Fruit fly (Drosophila melanogaster): ENCODE data around the gene laf.
A peak's percentile ranks its signal among the peaks of the same experiment; 100 is the strongest.

Gene laf

DNA sequence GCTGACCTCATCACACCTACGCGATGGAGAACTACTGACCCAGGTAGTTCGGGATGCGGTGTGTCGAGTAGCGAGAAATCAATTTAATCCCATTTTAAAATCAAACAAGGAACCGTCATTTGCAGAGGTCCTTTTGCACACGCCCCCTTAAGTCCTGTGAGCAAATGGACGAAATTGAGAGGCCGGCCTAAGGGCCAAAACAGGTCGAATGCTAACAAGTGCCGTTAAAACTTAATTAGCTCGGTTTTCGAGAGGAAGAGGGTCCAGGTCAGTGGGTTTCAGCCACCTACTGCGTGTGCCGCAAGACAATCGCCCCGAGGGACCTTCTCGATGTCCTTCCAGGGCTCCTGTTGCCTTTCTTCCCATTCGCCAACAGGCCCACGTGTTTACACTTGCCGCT lies 32.1 kb downstream of the laf start:
- TF ChIP-seq zen (tag; optimal IDR thresholded peaks at IDR 0.05), result peak; percentile 91
- peak; percentile 22 for TF ChIP-seq twi (tag; optimal IDR thresholded peaks at IDR 0.05)
- TF ChIP-seq CG15479 (GFP tag; optimal IDR thresholded peaks at IDR 0.05), result peak; percentile 47
- TF ChIP-seq sob (GFP tag; IDR thresholded peaks at IDR 0.05), result no peak
- no peak for TF ChIP-seq Meics (GFP tag; optimal IDR thresholded peaks at IDR 0.05)
- no peak for TF ChIP-seq CG18599 (GFP tag; optimal IDR thresholded peaks at IDR 0.05)
- TF ChIP-seq cad (GFP tag; optimal IDR thresholded peaks at IDR 0.05), result peak; percentile 44
- 0 out of 2 replicates have a peak, but pooled peaks have one; percentile 8 for TF ChIP-seq CG4730 (GFP tag; IDR thresholded peaks at IDR 0.05)
- TF ChIP-seq CG3407 (GFP tag; optimal IDR thresholded peaks at IDR 0.05), result no peak
- peak; percentile 65 for TF ChIP-seq D (optimal IDR thresholded peaks at IDR 0.05)
- TF ChIP-seq D (GFP tag; optimal IDR thresholded peaks at IDR 0.05), result no peak
- no peak for TF ChIP-seq Dip2 (GFP tag; IDR thresholded peaks at IDR 0.05)
- TF ChIP-seq tll (GFP tag; optimal IDR thresholded peaks at IDR 0.05), result peak in 1 of 2 experiments; percentile 65

DNA sequence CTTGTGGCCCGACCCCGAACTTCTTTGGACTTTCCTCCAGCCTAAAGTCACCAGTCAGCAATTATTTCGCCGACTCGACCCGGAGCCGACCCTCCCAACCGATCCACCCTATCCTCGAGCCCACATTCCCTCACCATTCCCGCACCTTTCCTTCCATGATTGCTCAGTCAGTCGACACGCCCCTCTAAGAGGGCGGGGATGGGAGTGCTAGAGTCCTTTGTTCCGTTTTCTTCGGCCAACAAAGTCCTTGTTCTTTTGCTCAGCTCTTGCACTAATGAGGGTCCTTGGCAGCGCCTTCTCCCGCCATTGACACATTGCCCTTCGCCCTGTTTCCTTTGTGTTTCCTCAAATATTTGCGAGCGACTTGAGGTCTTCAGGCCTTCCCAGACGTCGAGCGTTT lies 33.0 kb downstream of the laf start:
- TF ChIP-seq Doc2 (GFP tag; IDR thresholded peaks at IDR 0.05) (no peak), Stat92E (GFP tag; optimal IDR thresholded peaks at IDR 0.05) (no peak), CG11723 (GFP tag; optimal IDR thresholded peaks at IDR 0.05) (no peak), bbx (GFP tag; IDR thresholded peaks at IDR 0.05; ENCODE audit: partially characterized antibody) (no peak), TFAM (GFP tag; optimal IDR thresholded peaks at IDR 0.05) (no peak), Jarid2 (GFP tag; optimal IDR thresholded peaks at IDR 0.05) (no peak), zen (tag; optimal IDR thresholded peaks at IDR 0.05) (peak; percentile 83), run (tag; optimal IDR thresholded peaks at IDR 0.05) (no peak), CG1529 (GFP tag; optimal IDR thresholded peaks at IDR 0.05) (no peak), CG4282 (GFP tag; optimal IDR thresholded peaks at IDR 0.05) (no peak), Nf-YB (GFP tag; optimal IDR thresholded peaks at IDR 0.05) (peak; percentile 57), Nf-YC (tag; optimal IDR thresholded peaks at IDR 0.05) (peak; percentile 64), Tbp (GFP tag; optimal IDR thresholded peaks at IDR 0.05) (no peak), tll (GFP tag; optimal IDR thresholded peaks at IDR 0.05) (peak in 1 of 2 experiments; percentile 80), Ssrp (tag; optimal IDR thresholded peaks at IDR 0.05) (no peak), CG18619 (GFP tag; optimal IDR thresholded peaks at IDR 0.05) (no peak), fd64A (GFP tag; optimal IDR thresholded peaks at IDR 0.05) (no peak), pros (GFP tag; optimal IDR thresholded peaks at IDR 0.05) (peak; percentile 57), CG14667 (GFP tag; IDR thresholded peaks at IDR 0.05) (no peak), CG4730 (GFP tag; IDR thresholded peaks at IDR 0.05) (no peak), Kr (GFP tag; optimal IDR thresholded peaks at IDR 0.05) (no peak), CTCF (GFP tag; optimal IDR thresholded peaks at IDR 0.05) (no peak), ERR (GFP tag; optimal IDR thresholded peaks at IDR 0.05) (no peak), row (GFP tag; IDR thresholded peaks at IDR 0.05) (no peak), insv (GFP tag; optimal IDR thresholded peaks at IDR 0.05) (no peak), CG18011 (GFP tag; optimal IDR thresholded peaks at IDR 0.05) (no peak), prd (optimal IDR thresholded peaks at IDR 0.05) (no peak), prd (GFP tag; IDR thresholded peaks at IDR 0.05) (no peak), CG4820 (GFP tag; optimal IDR thresholded peaks at IDR 0.05) (no peak), grn (GFP tag; optimal IDR thresholded peaks at IDR 0.05) (no peak)

DNA sequence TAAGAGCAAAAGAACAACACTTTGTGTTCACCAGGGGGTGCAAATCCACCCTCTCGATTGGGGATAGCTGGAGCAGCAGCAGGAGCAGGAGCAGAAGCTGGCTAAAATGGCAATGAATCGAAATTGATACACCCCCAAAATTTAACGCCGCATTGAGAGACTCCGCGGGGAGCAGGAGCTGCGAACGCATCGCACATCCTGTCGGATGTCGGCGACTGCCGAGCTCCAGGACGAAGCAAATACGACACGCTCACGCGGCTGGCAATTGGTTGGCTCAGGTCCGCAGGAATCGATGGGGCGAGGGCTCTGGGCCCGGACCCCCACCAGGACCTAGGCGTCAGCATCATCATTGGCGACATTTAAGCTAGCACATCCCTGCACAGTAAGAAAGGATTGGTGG lies 35.4 kb downstream of the laf start:
- 0 out of 3 replicates have a peak, but pooled peaks have one; percentile 11 for TF ChIP-seq Optix (GFP tag; IDR thresholded peaks at IDR 0.05)
- 0 out of 2 replicates have a peak, but pooled peaks have one; percentile 21 for TF ChIP-seq CG11247 (GFP tag; IDR thresholded peaks at IDR 0.05)
- TF ChIP-seq fd3F (GFP tag; optimal IDR thresholded peaks at IDR 0.05), result no peak
- TF ChIP-seq crol (GFP tag; IDR thresholded peaks at IDR 0.05), result peak; percentile 21; the same call in 1 of the 2 replicates
- no peak for TF ChIP-seq CG15011 (GFP tag; optimal IDR thresholded peaks at IDR 0.05)
- no peak for TF ChIP-seq CG4730 (GFP tag; IDR thresholded peaks at IDR 0.05)
- TF ChIP-seq Spps (tag; optimal IDR thresholded peaks at IDR 0.05), result no peak
- TF ChIP-seq CG12071 (GFP tag; optimal IDR thresholded peaks at IDR 0.05), result no peak
- TF ChIP-seq PHDP (tag; optimal IDR thresholded peaks at IDR 0.05), result no peak
- TF ChIP-seq sob (GFP tag; IDR thresholded peaks at IDR 0.05), result no peak
- TF ChIP-seq abd-A (tag; optimal IDR thresholded peaks at IDR 0.05), result peak; percentile 19
- TF ChIP-seq CG18599 (GFP tag; optimal IDR thresholded peaks at IDR 0.05), result no peak
- peak; percentile 95 for TF ChIP-seq Nf-YC (tag; optimal IDR thresholded peaks at IDR 0.05)
- TF ChIP-seq fd96Cb (tag; optimal IDR thresholded peaks at IDR 0.05), result no peak
- peak; percentile 93 for TF ChIP-seq Deaf1 (tag; optimal IDR thresholded peaks at IDR 0.05)

Measured in whole organism, embryonic.